Worm (Caenorhabditis elegans) whole organism, L4 larva: ENCODE data around the gene cyp-34A6.

Experiments used
- F37D6.2 ChIP-seq: sonication (generic microtip); optimal IDR thresholded peaks from 2 replicates; lab custom pipeline; 2016; ENCODE audit warnings: mild to moderate bottlenecking, missing genetic modification characterization, missing compliant biosample characterization
- F44E2.7 ChIP-seq: fragments of 200-800 bp; sonication (Bioruptor generic); IDR thresholded peaks from 2 replicates; pipeline ENCODE4 v2.1.2; 2022; ENCODE audit warnings: missing genetic modification characterization, missing compliant biosample characterization
- ZK337.2 ChIP-seq: fragments of 200-800 bp; sonication (Bioruptor generic); IDR thresholded peaks from 2 replicates; pipeline ENCODE4 v1.3.6; 2022; ENCODE audit warnings: missing genetic modification reagents, missing genetic modification characterization, missing compliant biosample characterization
- aha-1 ChIP-seq: fragments of 150-350 bp; peaks from one replicate; lab custom pipeline; 2014; ENCODE audit warnings: missing biosample characterization, missing genetic modification characterization
- arid-1 ChIP-seq: fragments of 200-800 bp; sonication (Bioruptor generic); conservative IDR thresholded peaks from 2 replicates; pipeline ENCODE4 v1.3.6; 2022; ENCODE audit warnings: missing genetic modification reagents, missing genetic modification characterization, missing compliant biosample characterization
- ceh-28 ChIP-seq: fragments of 150-350 bp; optimal IDR thresholded peaks from 2 replicates; lab custom pipeline; 2014; ENCODE audit warnings: missing biosample characterization, missing genetic modification reagents, missing genetic modification characterization
- ceh-32 ChIP-seq: sonication (generic microtip); optimal IDR thresholded peaks from 2 replicates; lab custom pipeline; 2016; ENCODE audit warnings: mild to moderate bottlenecking, missing genetic modification characterization, missing compliant biosample characterization; ENCODE audit not compliant: poor library complexity
- ctbp-1 ChIP-seq: fragments of 200-800 bp; sonication (Bioruptor generic); IDR thresholded peaks from 2 replicates; pipeline ENCODE4 v1.3.6; 2022; ENCODE audit warnings: missing genetic modification reagents, missing genetic modification characterization, missing compliant biosample characterization
- daf-16 ChIP-seq, 3 experiments: sonication (generic microtip); optimal IDR thresholded peaks; 2 replicates each; lab custom pipeline; 2016 to 2017; ENCODE audit warnings: missing genetic modification characterization in 3 of 3, missing genetic modification reagents in 3 of 3, mild to moderate bottlenecking in 2 of 3, missing compliant biosample characterization in 2 of 3, missing biosample characterization in 1 of 3, moderate library complexity in 1 of 3
- dmd-6 ChIP-seq: fragments of 200-800 bp; sonication (Bioruptor generic); IDR thresholded peaks from 2 replicates; pipeline ENCODE4 v1.3.6; 2022; ENCODE audit warnings: missing genetic modification reagents, missing genetic modification characterization, missing compliant biosample characterization
- dmd-9 ChIP-seq: fragments of 200-800 bp; sonication (Bioruptor generic); IDR thresholded peaks from 2 replicates; pipeline ENCODE4 v1.3.6; 2022; ENCODE audit warnings: missing genetic modification reagents, missing genetic modification characterization, missing compliant biosample characterization
- fkh-10 ChIP-seq: fragments of 150-350 bp; optimal IDR thresholded peaks from 2 replicates; lab custom pipeline; 2014; ENCODE audit warnings: missing biosample characterization, missing genetic modification reagents, missing genetic modification characterization
- hif-1 ChIP-seq, 2 experiments: sonication (generic microtip); optimal IDR thresholded peaks; 2 replicates each; lab custom pipeline; 2016 to 2017; ENCODE audit warnings: missing compliant biosample characterization in 2 of 2, missing genetic modification characterization in 2 of 2, missing genetic modification reagents in 2 of 2, missing genotype in 2 of 2, mild to moderate bottlenecking in 1 of 2
- hlh-30 ChIP-seq: sonication (generic microtip); optimal IDR thresholded peaks from 2 replicates; lab custom pipeline; 2017; ENCODE audit warnings: antibody characterized with exemption, mild to moderate bottlenecking, missing genetic modification characterization, missing compliant biosample characterization; ENCODE audit not compliant: insufficient read depth
- lim-7 ChIP-seq: fragments of 200-800 bp; sonication (Bioruptor generic); IDR thresholded peaks from 2 replicates; pipeline ENCODE4 v1.3.6; 2022; ENCODE audit warnings: missing genetic modification characterization, missing compliant biosample characterization
- lin-1 ChIP-seq: fragments of 200-800 bp; sonication (Bioruptor generic); IDR thresholded peaks from 2 replicates; pipeline ENCODE4 v1.3.6; 2022; ENCODE audit warnings: missing genetic modification reagents, missing genetic modification characterization, missing compliant biosample characterization
- lin-38 ChIP-seq: fragments of 200-800 bp; sonication (Bioruptor generic); IDR thresholded peaks from 2 replicates; pipeline ENCODE4 v1.3.6; 2022; ENCODE audit warnings: missing genetic modification reagents, missing genetic modification characterization, missing compliant biosample characterization
- lsy-2 ChIP-seq, 2 experiments: fragments of 150-350 bp in 1 of 2; sonication (generic microtip) in 1 of 2; optimal IDR thresholded peaks; 2 replicates each; lab custom pipeline; 2014 to 2017; ENCODE audit warnings: missing biosample characterization in 2 of 2, missing genetic modification characterization in 2 of 2
- madf-9 ChIP-seq: fragments of 200-800 bp; sonication (Bioruptor generic); conservative IDR thresholded peaks from 2 replicates; pipeline ENCODE4 v1.3.6; 2022; ENCODE audit warnings: missing genetic modification reagents, missing genetic modification characterization, missing compliant biosample characterization
- mdl-1 ChIP-seq, 2 experiments: fragments of 150-350 bp in 1 of 2; sonication (generic microtip) in 1 of 2; optimal IDR thresholded peaks; 2 replicates each; lab custom pipeline; 2014 to 2017; ENCODE audit warnings: missing biosample characterization in 2 of 2, missing genetic modification characterization in 2 of 2
- mxl-3 ChIP-seq: fragments of 200-800 bp; sonication (Bioruptor generic); optimal IDR thresholded peaks from 2 replicates; lab custom pipeline; 2018; ENCODE audit warnings: mild to moderate bottlenecking, missing genetic modification characterization, missing compliant biosample characterization
- nhr-11 ChIP-seq: fragments of 150-350 bp; optimal IDR thresholded peaks from 2 replicates; lab custom pipeline; 2014; ENCODE audit warnings: missing biosample characterization, missing genetic modification characterization
- nhr-111 ChIP-seq: fragments of 200-800 bp; sonication (Bioruptor generic); optimal IDR thresholded peaks from 2 replicates; lab custom pipeline; 2018; ENCODE audit warnings: mild to moderate bottlenecking, missing genetic modification characterization, missing compliant biosample characterization
- nhr-25 ChIP-seq: sonication (generic microtip); optimal IDR thresholded peaks from 2 replicates; lab custom pipeline; 2017; ENCODE audit warnings: missing genetic modification characterization, mild to moderate bottlenecking, missing compliant biosample characterization, antibody characterized with exemption, moderate library complexity, borderline replicate concordance; ENCODE audit not compliant: insufficient read depth
- nhr-6 ChIP-seq: fragments of 150-350 bp; optimal IDR thresholded peaks from 2 replicates; lab custom pipeline; 2014; ENCODE audit warnings: missing biosample characterization, missing genetic modification characterization
- pha-4 ChIP-seq, 2 experiments: fragments of 150-350 bp in 1 of 2; fragments of 200-800 bp in 1 of 2; sonication (Bioruptor generic) in 1 of 2; IDR thresholded peaks in 1 of 2; optimal IDR thresholded peaks in 1 of 2; 2 replicates each; pipeline versions ENCODE4 v1.3.6 to Lab custom; 2014 to 2022; ENCODE audit warnings: missing genetic modification characterization in 2 of 2, missing genetic modification reagents in 2 of 2, missing biosample characterization in 1 of 2, missing compliant biosample characterization in 1 of 2
- php-3 ChIP-seq: fragments of 200-800 bp; sonication (Bioruptor generic); IDR thresholded peaks from 2 replicates; pipeline ENCODE4 v1.3.6; 2022; ENCODE audit warnings: missing genetic modification reagents, missing genetic modification characterization, missing compliant biosample characterization
- sdz-12 ChIP-seq: fragments of 200-800 bp; sonication (Bioruptor generic); optimal IDR thresholded peaks from 2 replicates; lab custom pipeline; 2018; ENCODE audit warnings: mild to moderate bottlenecking, missing genetic modification characterization, missing compliant biosample characterization
- spr-1 ChIP-seq: sonication (generic microtip); optimal IDR thresholded peaks from 2 replicates; lab custom pipeline; 2016; ENCODE audit warnings: mild to moderate bottlenecking, missing genetic modification characterization, missing compliant biosample characterization
- unc-130 ChIP-seq: sonication (generic microtip); optimal IDR thresholded peaks from 2 replicates; lab custom pipeline; 2016; ENCODE audit warnings: missing genetic modification reagents, missing genetic modification characterization, missing compliant biosample characterization
- unc-39 ChIP-seq: sonication (generic microtip); optimal IDR thresholded peaks from 2 replicates; lab custom pipeline; 2017; ENCODE audit warnings: missing biosample characterization, missing genetic modification characterization
- unc-62 ChIP-seq, 3 experiments: fragments of 150-350 bp in 1 of 3; sonication (generic microtip); optimal IDR thresholded peaks in 2 of 3; peaks in 1 of 3; 1 replicate in 1 of 3; 2 replicates in 2 of 3; lab custom pipeline; 2014 to 2017; ENCODE audit warnings: missing biosample characterization in 3 of 3, missing genetic modification characterization in 3 of 3, missing genetic modification reagents in 3 of 3, missing genotype in 1 of 3

cyp-34A6 gene

ce11 chrV:3985104-3985503, 24.0 kb upstream of the cyp-34A6 start:
- peak; percentile 60 for TF ChIP-seq aha-1 (tag; lab: Kevin White, UChicago)
- no peak for TF ChIP-seq hif-1 (tag; optimal IDR thresholded peaks at IDR 0.05; lab: Kevin White, UChicago)
- peak; percentile 13 for TF ChIP-seq nhr-25 (tag; lab: Kevin White, UChicago)
- no peak for TF ChIP-seq arid-1 (GFP tag; lab: Robert Waterston, UW)

DNA sequence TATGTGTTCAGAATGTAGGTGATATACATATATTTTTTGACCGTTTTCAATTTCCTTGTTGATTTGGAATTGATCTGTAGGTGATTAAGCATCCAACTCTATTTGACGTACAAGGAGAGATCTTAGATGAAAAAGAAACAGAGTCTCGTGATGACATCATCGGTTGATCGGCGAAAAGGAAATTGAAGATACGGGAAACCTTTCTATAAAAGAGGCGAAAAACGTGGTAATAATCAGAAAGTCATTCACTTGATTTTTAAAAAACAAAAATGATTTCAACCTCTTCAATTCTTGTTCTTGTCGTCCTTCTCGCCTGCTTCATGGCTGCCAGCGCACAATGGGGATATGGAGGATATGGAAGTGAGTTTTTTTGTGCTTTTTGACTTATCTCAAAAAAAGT, 23.0 kb upstream of the cyp-34A6 start, which contains the start of gene nlp-29:
TSS of gene nlp-29 (plus strand) at position 248 of the 400 bp plus-strand sequence.
- no peak for TF ChIP-seq nhr-11 (tag; lab: Kevin White, UChicago)
- TF ChIP-seq mdl-1 (tag; optimal IDR thresholded peaks at IDR 0.05; lab: Kevin White, UChicago), result no peak
- no peak for TF ChIP-seq nhr-6 (tag; lab: Kevin White, UChicago)
- no peak for TF ChIP-seq lim-7 (GFP tag; lab: Robert Waterston, UW)
- TF ChIP-seq F44E2.7 (GFP tag; lab: Robert Waterston, UW), result no peak
- no peak for TF ChIP-seq fkh-10
- TF ChIP-seq dmd-9 (GFP tag; lab: Robert Waterston, UW), result no peak
- no peak for TF ChIP-seq spr-1
- TF ChIP-seq ceh-32 (tag; lab: Kevin White, UChicago), result no peak
- TF ChIP-seq ceh-28 (tag; lab: Kevin White, UChicago), result no peak
- no peak for TF ChIP-seq ctbp-1 (GFP tag; lab: Robert Waterston, UW)
- TF ChIP-seq lsy-2 (tag; optimal IDR thresholded peaks at IDR 0.05; lab: Kevin White, UChicago), result peak in 1 of 2 experiments; percentile 2
- no peak for TF ChIP-seq nhr-111 (GFP tag; lab: Kevin White, UChicago)
- no peak for TF ChIP-seq ZK337.2 (GFP tag; lab: Robert Waterston, UW)
- TF ChIP-seq lin-1 (GFP tag; lab: Robert Waterston, UW), result no peak
- no peak for TF ChIP-seq pha-4 (GFP tag; IDR thresholded peaks at IDR 0.05; lab: Robert Waterston, UW)
- no peak for TF ChIP-seq pha-4 (tag; optimal IDR thresholded peaks at IDR 0.05; lab: Kevin White, UChicago)
- TF ChIP-seq aha-1 (tag; lab: Kevin White, UChicago), result no peak
- peak; percentile 16; the same call in 1 of the 2 replicates for TF ChIP-seq dmd-6 (GFP tag; lab: Robert Waterston, UW)
- TF ChIP-seq php-3 (GFP tag; lab: Robert Waterston, UW), result no peak
- peak; percentile 47 for TF ChIP-seq nhr-25 (tag; lab: Kevin White, UChicago)
- TF ChIP-seq lin-38, result no peak
- no peak for TF ChIP-seq daf-16 (GFP tag; optimal IDR thresholded peaks at IDR 0.05; lab: Kevin White, UChicago)
- TF ChIP-seq daf-16 (tag; optimal IDR thresholded peaks at IDR 0.05; lab: Kevin White, UChicago), result no peak
- TF ChIP-seq unc-39, result no peak
- no peak for TF ChIP-seq sdz-12 (GFP tag; lab: Kevin White, UChicago)
- peak; percentile 56 for TF ChIP-seq hlh-30
- no peak for TF ChIP-seq F37D6.2
- TF ChIP-seq mxl-3 (GFP tag; lab: Kevin White, UChicago), result peak; percentile 38
- TF ChIP-seq unc-130 (GFP tag; lab: Kevin White, UChicago), result no peak
- TF ChIP-seq, all 104 proteins: peak for 5

ce11 chrV:3981680-3982079, 20.5 kb upstream of the cyp-34A6 start, which contains the start of gene nlp-30:
Gene nlp-30 (plus strand): TSS chrV:3981980.
- peak in 1 of 2 experiments; percentile 62 for TF ChIP-seq unc-62 (GFP tag; optimal IDR thresholded peaks at IDR 0.05 in 1 of 2; lab: Kevin White, UChicago)
- no peak for TF ChIP-seq unc-62 (tag; optimal IDR thresholded peaks at IDR 0.05; lab: Kevin White, UChicago)
- TF ChIP-seq madf-9 (GFP tag; lab: Robert Waterston, UW), result no peak
